Fruit fly (Drosophila melanogaster) whole organism, embryonic: ENCODE results near the gene Art8.
A peak's percentile ranks its signal among the peaks of the same experiment; 100 is the strongest.

Experiments used
- CG11093 ChIP-seq: fragments of 200-800 bp; sonication (Bioruptor generic); IDR thresholded peaks from 3 replicates; pipeline ENCODE4 v1.3.6; 2022; ENCODE audit warnings: missing biosample characterization, missing genetic modification characterization
- CG11456 ChIP-seq: fragments of 200-800 bp; sonication (Bioruptor generic); IDR thresholded peaks from 3 replicates; pipeline ENCODE4 v1.3.6; 2022; ENCODE audit warnings: missing biosample characterization, missing genetic modification characterization
- CG11504 ChIP-seq: fragments of 200-800 bp; sonication (Bioruptor generic); optimal IDR thresholded peaks from 3 replicates; lab custom pipeline; 2019; ENCODE audit warnings: missing biosample characterization, mild to moderate bottlenecking, missing genetic modification characterization, moderate library complexity
- CG12769 ChIP-seq: fragments of 200-800 bp; sonication (Bioruptor generic); optimal IDR thresholded peaks from 2 replicates; lab custom pipeline; 2019; ENCODE audit warnings: missing biosample characterization, mild to moderate bottlenecking, missing genetic modification characterization, moderate library complexity
- CG17328 ChIP-seq: fragments of 200-800 bp; sonication (Bioruptor generic); IDR thresholded peaks from 2 replicates; pipeline ENCODE4 v1.3.6; 2022; ENCODE audit warnings: missing biosample characterization, missing genetic modification characterization
- CG32772 ChIP-seq: fragments of 200-800 bp; sonication (Bioruptor generic); IDR thresholded peaks from 2 replicates; pipeline ENCODE4 v1.3.6; 2022; ENCODE audit warnings: missing biosample characterization, missing genetic modification characterization
- CG3726 ChIP-seq: fragments of 200-800 bp; sonication (Bioruptor generic); IDR thresholded peaks from 3 replicates; pipeline ENCODE4, ENCODE4 v1.3.6; 2022; ENCODE audit warnings: missing biosample characterization, missing genetic modification characterization
- CG4730 ChIP-seq: fragments of 200-800 bp; sonication (Bioruptor generic); IDR thresholded peaks from 2 replicates; pipeline ENCODE4 v1.3.6; 2022; ENCODE audit warnings: missing biosample characterization, missing genetic modification characterization
- CG7357 ChIP-seq: fragments of 200-800 bp; sonication (Bioruptor generic); IDR thresholded peaks from 3 replicates; pipeline ENCODE4 v1.3.6; 2022; ENCODE audit warnings: missing biosample characterization, missing genetic modification characterization
- CG7839 ChIP-seq: fragments of 200-800 bp; sonication (Bioruptor generic); optimal IDR thresholded peaks from 3 replicates; lab custom pipeline; 2018; ENCODE audit warnings: missing biosample characterization, mild to moderate bottlenecking, missing genetic modification characterization, moderate library complexity
- CG9932 ChIP-seq: fragments of 200-800 bp; sonication (Bioruptor generic); IDR thresholded peaks from 2 replicates; pipeline ENCODE4 v1.3.6; 2022; ENCODE audit warnings: missing biosample characterization, missing genetic modification characterization
- Doc2 ChIP-seq: fragments of 200-800 bp; sonication (Bioruptor generic); IDR thresholded peaks from 2 replicates; pipeline ENCODE4 v1.3.6; 2022; ENCODE audit warnings: missing biosample characterization, missing genetic modification characterization
- Drgx ChIP-seq: fragments of 200-800 bp; sonication (Bioruptor generic); IDR thresholded peaks from 2 replicates; pipeline ENCODE4 v1.3.6; 2022; ENCODE audit warnings: missing biosample characterization, missing genetic modification characterization
- Eip74EF ChIP-seq, 2 experiments: fragments of 200-800 bp in 1 of 2; fragments of >200 bp in 1 of 2; sonication (Bioruptor generic) in 1 of 2; optimal IDR thresholded peaks; 2 replicates each; lab custom pipeline; 2017 to 2019; ENCODE audit warnings: missing biosample characterization in 2 of 2, missing genetic modification characterization in 2 of 2, mild to moderate bottlenecking in 1 of 2, moderate library complexity in 1 of 2
- Ets65A ChIP-seq: fragments of 200-800 bp; sonication (Bioruptor generic); peaks from one replicate; lab custom pipeline; 2016; ENCODE audit warnings: missing biosample characterization, missing genetic modification characterization
- Med ChIP-seq: fragments of 200-800 bp; sonication (Bioruptor generic); peaks from one replicate; lab custom pipeline; 2016; ENCODE audit warnings: missing biosample characterization, missing genetic modification characterization, mild to moderate bottlenecking, inconsistent platforms, moderate library complexity
- Oaz ChIP-seq: fragments of 200-800 bp; sonication (Bioruptor generic); IDR thresholded peaks from 2 replicates; pipeline ENCODE4 v1.3.6; 2022; ENCODE audit warnings: missing biosample characterization, missing genetic modification characterization
- Ptx1 ChIP-seq: fragments of 200-800 bp; sonication (Bioruptor generic); IDR thresholded peaks from 2 replicates; pipeline ENCODE4 v1.3.6; 2022; ENCODE audit warnings: missing biosample characterization, missing genetic modification characterization
- Ravus ChIP-seq: fragments of 200-800 bp; sonication (Bioruptor generic); IDR thresholded peaks from 2 replicates; pipeline ENCODE4 v1.3.6; 2022; ENCODE audit warnings: missing biosample characterization, missing genetic modification characterization
- Rx ChIP-seq: fragments of 200-800 bp; sonication (Bioruptor generic); IDR thresholded peaks from 2 replicates; pipeline ENCODE4 v1.3.6; 2022; ENCODE audit warnings: missing biosample characterization, missing genetic modification characterization
- Sox102F ChIP-seq: fragments of 200-800 bp; sonication (Bioruptor generic); optimal IDR thresholded peaks from 2 replicates; lab custom pipeline; 2018; ENCODE audit warnings: missing biosample characterization, mild to moderate bottlenecking, missing genetic modification characterization, moderate library complexity
- ac ChIP-seq: fragments of 200-800 bp; sonication (Bioruptor generic); optimal IDR thresholded peaks from 3 replicates; lab custom pipeline; 2017; ENCODE audit warnings: missing biosample characterization, mild to moderate bottlenecking, missing genetic modification characterization
- chn ChIP-seq: fragments of 200-800 bp; sonication (Bioruptor generic); optimal IDR thresholded peaks from 2 replicates; lab custom pipeline; 2016; ENCODE audit warnings: missing biosample characterization, missing genetic modification characterization
- corto ChIP-seq: fragments of 200-800 bp; sonication (Bioruptor generic); optimal IDR thresholded peaks from 2 replicates; lab custom pipeline; 2016; ENCODE audit warnings: missing biosample characterization, mild to moderate bottlenecking, missing genetic modification characterization, moderate library complexity
- dmrt99B ChIP-seq: fragments of 200-800 bp; sonication (Bioruptor generic); optimal IDR thresholded peaks from 2 replicates; lab custom pipeline; 2018; ENCODE audit warnings: missing biosample characterization, mild to moderate bottlenecking, missing genetic modification characterization, moderate library complexity
- eyg ChIP-seq: fragments of 200-800 bp; sonication (Bioruptor generic); optimal IDR thresholded peaks from 3 replicates; lab custom pipeline; 2016; ENCODE audit warnings: missing biosample characterization, missing genetic modification characterization
- fd96Cb ChIP-seq: fragments of 200-800 bp; sonication (Bioruptor generic); optimal IDR thresholded peaks from 2 replicates; lab custom pipeline; 2018; ENCODE audit warnings: missing biosample characterization, mild to moderate bottlenecking, missing genetic modification characterization, moderate library complexity
- gcm2 ChIP-seq: fragments of 200-800 bp; sonication (Bioruptor generic); optimal IDR thresholded peaks from 2 replicates; lab custom pipeline; 2016; ENCODE audit warnings: missing biosample characterization, missing genetic modification characterization
- gfzf ChIP-seq: fragments of 200-800 bp; sonication (Bioruptor generic); optimal IDR thresholded peaks from 2 replicates; lab custom pipeline; 2016; ENCODE audit warnings: missing biosample characterization, mild to moderate bottlenecking, missing genetic modification characterization, moderate library complexity
- grau ChIP-seq: fragments of 200-800 bp; optimal IDR thresholded peaks from 3 replicates; lab custom pipeline; 2019; ENCODE audit warnings: missing biosample characterization, mild to moderate bottlenecking, missing genetic modification characterization, moderate library complexity
- hb ChIP-seq: fragments of 200-800 bp; sonication (Bioruptor generic); IDR thresholded peaks from 3 replicates; pipeline ENCODE4 v1.3.6; 2022; ENCODE audit warnings: missing biosample characterization, missing genetic modification characterization; ENCODE audit not compliant: partially characterized antibody
- ind ChIP-seq: fragments of 200-800 bp; sonication (Bioruptor generic); optimal IDR thresholded peaks from 3 replicates; lab custom pipeline; 2016; ENCODE audit warnings: missing biosample characterization, missing genetic modification characterization
- klu ChIP-seq: fragments of 200-800 bp; sonication (Bioruptor generic); IDR thresholded peaks from 2 replicates; pipeline ENCODE4 v1.3.6; 2022; ENCODE audit warnings: missing biosample characterization, missing genetic modification characterization
- nerfin-2 ChIP-seq: fragments of 200-800 bp; sonication (Bioruptor generic); IDR thresholded peaks from 2 replicates; pipeline ENCODE4 v1.3.6; 2022; ENCODE audit warnings: missing biosample characterization, missing genetic modification characterization; ENCODE audit not compliant: partially characterized antibody
- onecut ChIP-seq: fragments of 200-800 bp; sonication (Bioruptor generic); IDR thresholded peaks from 2 replicates; pipeline ENCODE4 v1.3.6; 2022; ENCODE audit warnings: missing biosample characterization, missing genetic modification characterization
- pan ChIP-seq, 4 experiments: fragments of >200 bp in 3 of 4; fragments of 200-800 bp in 1 of 4; sonication (Bioruptor generic) in 1 of 4; optimal IDR thresholded peaks in 3 of 4; IDR thresholded peaks in 1 of 4; 2 replicates each; pipeline versions ENCODE4 v1.3.6 to Lab custom; 2017 to 2022; ENCODE audit warnings: missing biosample characterization in 2 of 4, missing genetic modification characterization in 2 of 4, mixed read lengths in 1 of 4
- ranshi ChIP-seq: fragments of 200-800 bp; sonication (Bioruptor generic); IDR thresholded peaks from 2 replicates; pipeline ENCODE4 v1.3.6; 2022; ENCODE audit warnings: missing biosample characterization, missing genetic modification characterization
- sd ChIP-seq: fragments of 200-800 bp; sonication (Bioruptor generic); optimal IDR thresholded peaks from 3 replicates; lab custom pipeline; 2018; ENCODE audit warnings: missing biosample characterization, mild to moderate bottlenecking, missing genetic modification characterization, moderate library complexity

Art8 gene

DNA sequence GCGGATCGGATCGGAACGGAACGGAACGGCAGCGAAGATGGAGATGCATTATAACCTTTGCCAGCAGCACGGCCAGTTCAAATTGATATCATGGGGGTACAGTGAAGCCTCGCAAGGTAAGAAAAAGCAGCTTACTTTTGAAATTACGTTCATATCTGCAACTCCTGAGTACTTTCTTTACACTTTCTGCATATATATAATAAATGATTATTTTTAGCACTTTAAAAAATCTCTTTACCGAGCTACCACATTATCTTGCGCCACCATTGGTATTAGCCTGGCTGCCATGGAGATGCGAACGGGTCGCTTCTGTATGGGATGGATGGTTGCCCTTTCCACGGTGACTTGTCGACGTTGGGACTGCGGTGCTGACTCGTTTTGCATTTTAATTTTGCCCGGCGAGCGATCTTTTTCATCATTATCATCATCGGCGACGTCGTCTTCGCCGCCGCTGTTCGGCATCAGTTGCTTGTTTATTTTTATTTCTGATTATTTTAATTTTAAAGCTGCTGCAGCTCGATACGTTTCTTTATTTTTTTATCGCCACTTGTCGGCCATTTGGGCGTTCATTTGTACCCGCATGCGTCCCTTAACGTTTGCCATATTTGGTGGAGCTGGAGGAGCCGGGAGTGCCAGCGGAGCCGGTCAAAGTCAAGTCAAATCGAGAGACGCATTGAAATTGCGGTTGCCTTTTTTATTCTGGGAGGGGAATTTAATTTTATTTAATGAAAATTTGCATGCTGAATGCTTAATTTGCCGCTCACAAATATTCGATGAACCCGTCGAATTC lies 42.3 kb upstream of the Art8 start (continued):
- peak; percentile 92 for TF ChIP-seq corto (GFP tag; lab: Kevin White, UChicago)
- TF ChIP-seq CG7839 (tag; lab: Kevin White, UChicago) = peak; percentile 34
- TF ChIP-seq Ptx1 (GFP tag; lab: Robert Waterston, UW) = peak; percentile 74
- peak; percentile 74 for TF ChIP-seq grau (tag; lab: Kevin White, UChicago)
- TF ChIP-seq dmrt99B = peak; percentile 57
- no peak for TF ChIP-seq CG11093
- peak; percentile 34; the same call in 1 of the 2 replicates for TF ChIP-seq CG32772
- peak; percentile 57; the same call in 1 of the 2 replicates for TF ChIP-seq CG17328 (GFP tag; lab: Robert Waterston, UW)
- TF ChIP-seq Oaz (GFP tag; lab: Robert Waterston, UW) = peak; percentile 48; the same call in 1 of the 2 replicates
- TF ChIP-seq ind (GFP tag; lab: Kevin White, UChicago) = peak; percentile 24
- TF ChIP-seq CG4730 (GFP tag; lab: Robert Waterston, UW) = 0 out of 2 replicates have a peak, but pooled peaks have one; percentile 17
- peak; percentile 50 for TF ChIP-seq CG11504 (tag; lab: Kevin White, UChicago)
- TF ChIP-seq ranshi (GFP tag; lab: Robert Waterston, UW) = 0 out of 2 replicates have a peak, but pooled peaks have one; percentile 34
- peak; percentile 6 for TF ChIP-seq fd96Cb (tag; lab: Kevin White, UChicago)
- no peak for TF ChIP-seq CG3726 (GFP tag; lab: Robert Waterston, UW)
- TF ChIP-seq pan (optimal IDR thresholded peaks at IDR 0.05; lab: Kevin White, UChicago) = no peak
- TF ChIP-seq pan (GFP tag; optimal IDR thresholded peaks at IDR 0.05 in 1 of 2, IDR thresholded peaks at IDR 0.05 in 1 of 2) = peak in 1 of 2 experiments; percentile 75
- TF ChIP-seq Sox102F (GFP tag; lab: Kevin White, UChicago) = peak; percentile 44
- TF ChIP-seq Doc2 (GFP tag; lab: Robert Waterston, UW) = no peak
- TF ChIP-seq CG12769 (tag; lab: Kevin White, UChicago) = no peak
- no peak for TF ChIP-seq ac (GFP tag; lab: Kevin White, UChicago)
- TF ChIP-seq onecut (GFP tag; lab: Robert Waterston, UW) = peak; percentile 10; the same call in 1 of the 2 replicates

DNA sequence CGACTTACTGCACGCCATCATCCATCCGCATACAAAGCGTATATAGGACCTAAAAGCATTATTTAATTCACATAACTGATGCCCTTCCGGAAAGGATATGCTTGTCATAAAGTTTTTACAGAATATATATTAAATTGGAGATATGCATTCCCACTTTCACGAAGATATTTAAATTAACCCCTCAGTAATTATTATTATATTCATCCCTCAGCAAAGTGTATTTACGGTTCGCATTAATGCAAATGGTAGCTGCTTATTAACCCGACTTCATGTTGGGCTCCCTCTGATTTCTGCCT lies 41.6 kb upstream of the Art8 start:
- TF ChIP-seq Drgx (GFP tag; lab: Robert Waterston, UW) (peak; percentile 26; the same call in 1 of the 2 replicates), hb (GFP tag; lab: Robert Waterston, UW) (no peak), eyg (no peak), chn (GFP tag; lab: Kevin White, UChicago) (no peak), Ravus (GFP tag; lab: Robert Waterston, UW) (no peak), Eip74EF (GFP tag; optimal IDR thresholded peaks at IDR 0.05; lab: Kevin White, UChicago) (no peak)

DNA sequence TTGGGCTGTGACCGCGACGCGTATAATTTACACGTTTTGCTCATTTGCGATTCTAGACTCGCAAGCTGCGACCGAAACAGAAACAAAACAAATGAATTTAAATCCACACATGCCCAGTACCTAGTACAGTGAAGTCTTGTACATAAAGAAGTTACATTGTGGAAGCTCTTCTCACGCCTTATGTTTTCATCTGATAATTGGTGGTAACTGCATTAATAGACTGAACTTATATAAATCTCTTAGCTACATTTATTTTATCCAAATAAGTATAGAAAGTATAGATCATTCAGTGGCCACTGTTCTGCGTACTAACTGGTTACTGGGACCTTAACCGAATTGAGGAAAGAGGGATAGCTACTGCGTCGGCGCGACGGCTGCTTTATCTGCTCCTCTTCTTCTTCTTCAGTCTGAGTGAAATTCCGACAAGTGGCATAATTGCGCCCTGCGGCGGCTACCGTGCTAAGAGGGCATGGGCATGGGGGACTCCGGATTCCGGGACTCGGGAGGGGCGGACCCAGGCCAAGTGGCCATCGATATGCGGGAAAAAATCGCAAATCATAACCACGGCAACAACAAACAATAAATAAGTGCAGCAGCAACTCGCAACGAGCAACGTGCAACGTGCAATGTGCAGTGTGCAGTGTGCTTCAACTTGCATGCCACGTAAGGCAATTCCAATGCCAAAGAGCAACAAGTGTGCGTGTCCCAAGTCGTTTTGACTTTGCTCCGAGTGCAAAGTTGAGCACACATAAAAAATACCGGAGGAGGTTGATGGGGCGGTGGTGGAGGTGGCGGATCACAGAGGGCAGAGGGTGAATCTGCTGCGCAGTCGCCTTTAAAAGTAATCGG lies 41.0 kb upstream of the Art8 start:
- TF ChIP-seq CG9932 (GFP tag; lab: Robert Waterston, UW) (peak; percentile 44; the same call in 1 of the 2 replicates), eyg (no peak), klu (GFP tag; lab: Robert Waterston, UW) (0 out of 2 replicates have a peak, but pooled peaks have one; percentile 17), Med (peak; percentile 56), Rx (GFP tag; lab: Robert Waterston, UW) (no peak), gcm2 (GFP tag; lab: Kevin White, UChicago) (no peak), sd (tag; lab: Kevin White, UChicago) (peak; percentile 1), Ets65A (GFP tag; lab: Kevin White, UChicago) (peak; percentile 13), gfzf (GFP tag; lab: Kevin White, UChicago) (no peak), nerfin-2 (GFP tag; lab: Robert Waterston, UW) (0 out of 2 replicates have a peak, but pooled peaks have one; percentile 10), CG11456 (GFP tag; lab: Robert Waterston, UW) (0 out of 3 replicates have a peak, but pooled peaks have one; percentile 37), grau (tag; lab: Kevin White, UChicago) (peak; percentile 41), CG7357 (0 out of 3 replicates have a peak, but pooled peaks have one; percentile 18)
